Fruit fly (Drosophila melanogaster) whole organism, pupa: ENCODE data around the gene Pis.

Experiments
- CG10348 ChIP-seq: fragments of 200-800 bp; sonication (Bioruptor generic); IDR thresholded peaks from 2 replicates; pipeline ENCODE4 v1.3.6; 2022; ENCODE audit warnings: missing biosample characterization, missing genetic modification characterization
- CG12605 ChIP-seq: fragments of 200-800 bp; sonication (Bioruptor generic); IDR thresholded peaks from 2 replicates; pipeline ENCODE4 v1.3.6; 2022; ENCODE audit warnings: missing biosample characterization, missing genetic modification characterization
- CG13204 ChIP-seq: fragments of 200-800 bp; sonication (Bioruptor generic); optimal IDR thresholded peaks from 2 replicates; lab custom pipeline; 2018; ENCODE audit warnings: missing biosample characterization, mild to moderate bottlenecking, missing genetic modification characterization, moderate library complexity
- CG14655 ChIP-seq: fragments of 200-800 bp; sonication (Bioruptor generic); optimal IDR thresholded peaks from 3 replicates; lab custom pipeline; 2017; ENCODE audit warnings: mild to moderate bottlenecking, missing biosample characterization, missing genetic modification reagents, missing genetic modification characterization
- CG15710 ChIP-seq: fragments of 200-800 bp; sonication (Bioruptor generic); optimal IDR thresholded peaks from 2 replicates; lab custom pipeline; 2018; ENCODE audit warnings: missing biosample characterization, mild to moderate bottlenecking, missing genetic modification characterization, moderate library complexity
- CG17806 ChIP-seq: fragments of 200-800 bp; sonication (Bioruptor generic); optimal IDR thresholded peaks from 2 replicates; lab custom pipeline; 2018; ENCODE audit warnings: missing biosample characterization, mild to moderate bottlenecking, missing genetic modification characterization, moderate library complexity
- CG32121 ChIP-seq: fragments of 200-800 bp; sonication (Bioruptor generic); IDR thresholded peaks from 2 replicates; pipeline ENCODE4 v1.3.6; 2022; ENCODE audit warnings: missing biosample characterization, missing genetic modification characterization
- CG34367 ChIP-seq: fragments of 200-800 bp; sonication (Bioruptor generic); optimal IDR thresholded peaks from 2 replicates; lab custom pipeline; 2018; ENCODE audit warnings: missing biosample characterization, mild to moderate bottlenecking, missing genetic modification characterization
- CG4496 ChIP-seq: fragments of 200-800 bp; sonication (Bioruptor generic); IDR thresholded peaks from 3 replicates; pipeline ENCODE4 v1.3.6; 2022; ENCODE audit warnings: missing biosample characterization, missing genetic modification characterization
- CG8159 ChIP-seq: fragments of 200-800 bp; sonication (Bioruptor generic); optimal IDR thresholded peaks from 3 replicates; lab custom pipeline; 2018; ENCODE audit warnings: missing biosample characterization, mild to moderate bottlenecking, missing genetic modification characterization, moderate library complexity
- CG8301 ChIP-seq: fragments of 200-800 bp; sonication (Bioruptor generic); optimal IDR thresholded peaks from 2 replicates; lab custom pipeline; 2018; ENCODE audit warnings: missing biosample characterization, mild to moderate bottlenecking, missing genetic modification characterization
- CG9948 ChIP-seq: fragments of 200-800 bp; sonication (Bioruptor generic); optimal IDR thresholded peaks from 2 replicates; lab custom pipeline; 2018; ENCODE audit warnings: missing biosample characterization, mild to moderate bottlenecking, missing genetic modification characterization, moderate library complexity
- D1 ChIP-seq: fragments of 200-800 bp; sonication (Bioruptor generic); optimal IDR thresholded peaks from 2 replicates; lab custom pipeline; 2018; ENCODE audit warnings: missing biosample characterization, mild to moderate bottlenecking, missing genetic modification characterization, moderate library complexity
- EcR ChIP-seq: fragments of 200-800 bp; sonication (Bioruptor generic); optimal IDR thresholded peaks from 3 replicates; lab custom pipeline; 2019; ENCODE audit warnings: missing biosample characterization, missing genetic modification characterization, mild to moderate bottlenecking, moderate library complexity, missing genetic modification reagents
- Ets98B ChIP-seq: fragments of 200-800 bp; sonication (Bioruptor generic); IDR thresholded peaks from 2 replicates; pipeline ENCODE4 v1.3.6; 2022; ENCODE audit warnings: missing biosample characterization, missing genetic modification characterization
- Pif1A ChIP-seq: fragments of 200-800 bp; sonication (Bioruptor generic); optimal IDR thresholded peaks from 3 replicates; lab custom pipeline; 2016; ENCODE audit warnings: missing biosample characterization, missing genetic modification characterization
- Pif1B ChIP-seq: fragments of 200-800 bp; sonication (Bioruptor generic); optimal IDR thresholded peaks from 3 replicates; lab custom pipeline; 2016; ENCODE audit warnings: missing biosample characterization, missing genetic modification characterization
- Snoo ChIP-seq: fragments of 200-800 bp; sonication (Bioruptor generic); optimal IDR thresholded peaks from 3 replicates; lab custom pipeline; 2017; ENCODE audit warnings: missing biosample characterization, mild to moderate bottlenecking, missing genetic modification characterization, inconsistent platforms
- fd96Ca ChIP-seq: fragments of 200-800 bp; sonication (Bioruptor generic); IDR thresholded peaks from 3 replicates; pipeline ENCODE4 v1.3.6; 2022; ENCODE audit warnings: missing biosample characterization, missing genetic modification characterization
- gl ChIP-seq: fragments of 200-800 bp; sonication (Bioruptor generic); optimal IDR thresholded peaks from 2 replicates; lab custom pipeline; 2018; ENCODE audit warnings: missing biosample characterization, mild to moderate bottlenecking, missing genetic modification characterization
- rn ChIP-seq: fragments of 200-800 bp; sonication (Bioruptor generic); IDR thresholded peaks from 2 replicates; pipeline ENCODE4 v1.3.6; 2022; ENCODE audit warnings: missing biosample characterization, missing genetic modification characterization

The Pis gene

DNA sequence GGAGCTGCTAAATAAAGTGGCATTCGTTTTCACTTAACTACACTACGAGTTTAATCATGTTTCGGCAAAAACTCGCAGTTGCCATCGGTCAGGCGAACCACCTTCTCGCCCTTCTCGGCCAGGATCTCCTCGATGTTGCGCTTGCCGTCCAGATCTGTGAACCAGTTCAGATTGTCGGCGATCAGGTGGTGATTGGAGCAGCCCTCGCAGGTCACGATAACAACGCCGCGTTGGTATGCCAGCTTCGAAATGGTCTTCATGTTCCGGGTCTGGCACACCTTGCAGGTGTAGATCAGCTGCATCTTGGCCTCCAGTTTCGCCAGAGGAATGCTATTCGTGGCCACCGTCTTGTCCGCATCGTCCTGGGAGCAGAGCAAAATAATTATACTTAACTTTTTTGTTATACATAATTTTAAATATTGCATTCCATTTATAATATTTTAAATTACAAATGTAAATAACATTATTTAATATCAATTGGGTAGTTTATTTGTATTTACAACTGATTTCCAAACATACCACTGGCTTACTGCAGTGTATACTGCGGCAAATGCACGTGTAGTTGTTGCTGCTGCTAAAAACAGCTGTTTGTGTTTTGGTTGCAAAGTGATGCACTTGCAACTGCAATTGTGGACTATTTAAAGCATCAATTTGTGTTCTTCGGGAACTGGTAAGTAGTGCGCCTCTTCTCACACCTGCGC, 29.8 kb upstream of the Pis start:
- TF ChIP-seq CG32121 (GFP tag; lab: Robert Waterston, UW) (peak; percentile 21; the same call in 1 of the 2 replicates), rn (GFP tag; lab: Robert Waterston, UW) (peak; percentile 25; the same call in 1 of the 2 replicates), CG12605 (GFP tag; lab: Robert Waterston, UW) (peak; percentile 52), CG4496 (GFP tag; lab: Robert Waterston, UW) (peak; percentile 48; the same call in 2 of the 3 replicates), EcR (GFP tag; lab: Kevin White, UChicago) (no peak), CG8301 (tag; lab: Kevin White, UChicago) (no peak), Ets98B (GFP tag; lab: Robert Waterston, UW) (peak; percentile 9; the same call in 1 of the 2 replicates), Snoo (tag; lab: Kevin White, UChicago) (no peak)

DNA sequence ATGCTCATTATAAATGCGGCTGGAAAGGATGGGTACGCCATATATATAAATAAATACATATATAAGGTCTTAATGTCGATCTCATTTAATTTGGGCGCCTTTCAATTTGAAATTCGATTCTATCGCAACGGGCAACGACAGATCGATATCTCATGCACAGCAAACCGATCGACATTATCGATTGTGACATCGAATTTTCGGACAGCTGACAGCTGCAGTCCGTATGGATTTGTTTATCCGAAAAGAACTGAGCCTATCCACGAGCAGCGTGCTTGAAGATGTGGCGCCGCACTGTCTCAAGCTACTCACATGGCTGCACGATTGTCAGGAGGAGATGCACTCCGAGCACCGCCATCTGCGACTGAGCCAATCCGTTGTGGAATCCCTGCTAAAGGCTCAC, 28.4 kb upstream of the Pis start, which contains the start of gene CG8191:
TSS of gene CG8191 (plus strand) at position 211 of the 400 bp plus-strand sequence.
- TF ChIP-seq fd96Ca (GFP tag; lab: Robert Waterston, UW) (no peak), rn (GFP tag; lab: Robert Waterston, UW) (no peak), CG13204 (GFP tag; lab: Kevin White, UChicago) (no peak)
- TF ChIP-seq, all 21 proteins: peak for 0

DNA sequence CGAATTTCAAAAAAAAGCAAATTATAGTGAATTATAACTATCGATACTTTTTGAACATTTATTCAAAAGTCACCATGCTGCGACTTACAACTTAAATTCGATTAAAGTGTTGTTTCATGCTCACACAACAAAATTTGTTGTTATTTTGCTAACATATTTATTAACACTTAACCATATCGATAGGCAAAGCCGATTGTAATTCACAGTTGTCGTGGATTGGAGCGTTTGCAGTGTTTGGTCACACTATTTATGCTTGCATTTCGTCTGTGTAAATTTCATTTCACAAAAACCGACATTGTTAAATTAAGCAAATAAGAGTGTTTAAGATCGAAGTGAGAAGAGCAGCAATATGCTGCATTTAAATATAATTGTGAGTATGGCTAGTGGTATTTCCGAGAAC, 8.8 kb upstream of the Pis start, which contains the start of gene HUWE1:
TSS of gene HUWE1 (plus strand) at position 220 of the 400 bp plus-strand sequence.
- TF ChIP-seq EcR (GFP tag; lab: Kevin White, UChicago) = no peak
- no peak for TF ChIP-seq CG17806
- peak; percentile 1 for TF ChIP-seq CG15710
- TF ChIP-seq CG12605 (GFP tag; lab: Robert Waterston, UW) = no peak
- TF ChIP-seq CG9948 (tag; lab: Kevin White, UChicago) = no peak
- TF ChIP-seq Pif1B (GFP tag; lab: Kevin White, UChicago) = no peak

DNA sequence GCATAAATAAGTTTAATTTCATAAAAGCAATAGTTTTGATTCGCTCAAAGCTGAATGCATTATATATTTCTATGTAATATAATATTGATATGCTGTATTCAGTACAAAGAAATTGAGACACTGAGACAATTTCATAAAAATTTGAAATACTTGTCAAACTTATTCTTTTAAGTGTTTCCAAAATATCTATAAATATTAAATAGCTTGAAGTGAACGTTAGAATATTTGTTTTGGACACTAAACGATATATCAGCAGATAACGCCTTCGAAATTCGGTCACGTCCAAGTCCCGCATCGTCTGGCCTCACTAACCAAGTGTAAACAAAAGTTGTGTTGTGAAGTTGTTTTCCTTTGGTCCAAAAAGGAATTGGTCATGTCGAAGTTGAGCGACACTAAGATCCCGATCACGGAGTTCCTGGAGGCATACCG, 7.2 kb upstream of the Pis start:
- TF ChIP-seq CG9948 (tag; lab: Kevin White, UChicago) (no peak), CG15710 (no peak), CG34367 (tag; lab: Kevin White, UChicago) (no peak), fd96Ca (GFP tag; lab: Robert Waterston, UW) (no peak), CG10348 (GFP tag; lab: Robert Waterston, UW) (no peak), gl (tag; lab: Kevin White, UChicago) (no peak), D1 (tag; lab: Kevin White, UChicago) (no peak), CG13204 (GFP tag; lab: Kevin White, UChicago) (no peak), CG17806 (no peak), CG32121 (GFP tag; lab: Robert Waterston, UW) (no peak), Ets98B (GFP tag; lab: Robert Waterston, UW) (no peak), CG8301 (tag; lab: Kevin White, UChicago) (no peak), CG4496 (GFP tag; lab: Robert Waterston, UW) (no peak), rn (GFP tag; lab: Robert Waterston, UW) (no peak), Pif1A (no peak), CG14655 (GFP tag; lab: Kevin White, UChicago) (no peak), CG12605 (GFP tag; lab: Robert Waterston, UW) (no peak)

dm6 chrX:15709984-15710750, 6.6 kb upstream of the Pis start, which contains the start of the genes CG9281 and CG15601:
CG9281 (minus strand) TSS chrX:15710539.
CG15601 (plus strand) TSS chrX:15710647.
- TF ChIP-seq Snoo (tag; lab: Kevin White, UChicago) = peak; percentile 21
- TF ChIP-seq CG14655 (GFP tag; lab: Kevin White, UChicago) = no peak
- TF ChIP-seq CG4496 (GFP tag; lab: Robert Waterston, UW) = peak; percentile 27; the same call in 1 of the 3 replicates
- TF ChIP-seq EcR (GFP tag; lab: Kevin White, UChicago) = no peak

dm6 chrX:15709624-15709983, 6.0 kb upstream of the Pis start:
- TF ChIP-seq CG8301 (tag; lab: Kevin White, UChicago) (peak; percentile 8), CG15710 (peak; percentile 0), CG8159 (tag; lab: Kevin White, UChicago) (peak; percentile 2), CG4496 (GFP tag; lab: Robert Waterston, UW) (peak; percentile 31; the same call in 2 of the 3 replicates), CG14655 (GFP tag; lab: Kevin White, UChicago) (no peak)
